Fruit fly (Drosophila melanogaster): ENCODE measurements around the gene CG7382.
A peak's percentile ranks its signal among the peaks of the same experiment; 100 is the strongest.

The CG7382 gene

DNA sequence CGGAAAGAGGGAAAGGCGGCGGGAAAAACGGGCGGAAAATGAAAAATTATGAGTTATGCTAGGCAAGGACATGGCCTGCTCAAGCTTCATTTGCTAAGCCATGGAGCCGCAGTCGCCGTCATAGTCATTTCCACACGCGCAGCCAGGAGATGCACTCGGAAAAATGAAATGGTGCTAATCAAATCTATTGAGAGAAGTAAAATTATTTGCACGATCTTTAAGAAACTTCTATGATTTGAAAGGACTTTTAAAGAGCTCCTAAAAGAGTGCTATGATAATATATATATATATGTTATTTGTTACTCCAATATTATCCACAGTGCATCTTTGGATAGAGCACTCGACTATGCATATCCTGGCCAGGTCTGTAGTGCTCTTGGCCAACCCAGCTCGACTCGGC lies 40.6 kb downstream of the CG7382 start (continued):
- TF ChIP-seq nmo (GFP tag; optimal IDR thresholded peaks at IDR 0.05), result peak; percentile 1
- no peak for TF ChIP-seq bbx (GFP tag; IDR thresholded peaks at IDR 0.05; ENCODE audit: partially characterized antibody)
- TF ChIP-seq dati (GFP tag; IDR thresholded peaks at IDR 0.05), result no peak
- no peak for TF ChIP-seq abd-A (tag; optimal IDR thresholded peaks at IDR 0.05)
- no peak for TF ChIP-seq NFAT (GFP tag; IDR thresholded peaks at IDR 0.05)
- peak; percentile 41; the same call in 1 of the 2 replicates for TF ChIP-seq Xrp1 (GFP tag; IDR thresholded peaks at IDR 0.05)
- TF ChIP-seq CG1024 (GFP tag; IDR thresholded peaks at IDR 0.05), result no peak
- no peak for TF ChIP-seq lilli (GFP tag; optimal IDR thresholded peaks at IDR 0.05)
- TF ChIP-seq MESR4 (GFP tag; optimal IDR thresholded peaks at IDR 0.05), result no peak
- no peak for TF ChIP-seq NC2α (GFP tag; optimal IDR thresholded peaks at IDR 0.05)
- no peak for TF ChIP-seq Hr3 (GFP tag; optimal IDR thresholded peaks at IDR 0.05)
- TF ChIP-seq CG11085 (GFP tag; IDR thresholded peaks at IDR 0.05), result no peak
- TF ChIP-seq gt (GFP tag; IDR thresholded peaks at IDR 0.05), result no peak
- TF ChIP-seq bcd (GFP tag; optimal IDR thresholded peaks at IDR 0.05), result no peak
- no peak for TF ChIP-seq CG4730 (GFP tag; IDR thresholded peaks at IDR 0.05)
- TF ChIP-seq CG5953 (GFP tag; IDR thresholded peaks at IDR 0.05), result no peak
- peak; percentile 40 for TF ChIP-seq CG18262 (tag; optimal IDR thresholded peaks at IDR 0.05)
- TF ChIP-seq CG14014 (GFP tag; IDR thresholded peaks at IDR 0.05), result no peak
- no peak for TF ChIP-seq CG17186 (GFP tag; optimal IDR thresholded peaks at IDR 0.05)
- TF ChIP-seq CG3838 (GFP tag; optimal IDR thresholded peaks at IDR 0.05), result no peak
- TF ChIP-seq Lim3 (GFP tag; IDR thresholded peaks at IDR 0.05), result no peak
- TF ChIP-seq CG10654 (GFP tag; optimal IDR thresholded peaks at IDR 0.05), result no peak
- no peak for TF ChIP-seq CG7745 (tag; optimal IDR thresholded peaks at IDR 0.05)
- TF ChIP-seq nau (GFP tag; optimal IDR thresholded peaks at IDR 0.05), result no peak
- TF ChIP-seq ERR (GFP tag; optimal IDR thresholded peaks at IDR 0.05), result no peak
- no peak for TF ChIP-seq CG6175 (GFP tag; IDR thresholded peaks at IDR 0.05)
- TF ChIP-seq crc (GFP tag; optimal IDR thresholded peaks at IDR 0.05), result no peak
- no peak for TF ChIP-seq gce (GFP tag; IDR thresholded peaks at IDR 0.05)
- TF ChIP-seq Dll (GFP tag; IDR thresholded peaks at IDR 0.05; ENCODE audit: partially characterized antibody), result no peak
- TF ChIP-seq CG10431 (GFP tag; optimal IDR thresholded peaks at IDR 0.05), result no peak
- TF ChIP-seq Bgb (GFP tag; IDR thresholded peaks at IDR 0.05; ENCODE audit: partially characterized antibody), result no peak
- no peak for TF ChIP-seq Hand (GFP tag; optimal IDR thresholded peaks at IDR 0.05)
- peak; percentile 9 for TF ChIP-seq CG2678 (tag; optimal IDR thresholded peaks at IDR 0.05)
- TF ChIP-seq ranshi (GFP tag; IDR thresholded peaks at IDR 0.05), result no peak
- no peak for TF ChIP-seq Abd-B (GFP tag; optimal IDR thresholded peaks at IDR 0.05)
- TF ChIP-seq HLH54F (GFP tag; optimal IDR thresholded peaks at IDR 0.05), result no peak
- TF ChIP-seq bsh (GFP tag; optimal IDR thresholded peaks at IDR 0.05), result peak in 1 of 2 experiments; percentile 7
- TF ChIP-seq Oli (tag; optimal IDR thresholded peaks at IDR 0.05), result no peak
- peak; percentile 25 for TF ChIP-seq CG11504 (tag; optimal IDR thresholded peaks at IDR 0.05)
- no peak for TF ChIP-seq YL-1 (GFP tag; optimal IDR thresholded peaks at IDR 0.05)
- no peak for TF ChIP-seq Ets65A (GFP tag)
- no peak for TF ChIP-seq CG13287 (GFP tag; IDR thresholded peaks at IDR 0.05; ENCODE audit: partially characterized antibody)
- no peak for TF ChIP-seq hth (optimal IDR thresholded peaks at IDR 0.05)
- no peak for TF ChIP-seq klu (GFP tag; IDR thresholded peaks at IDR 0.05)
- 0 out of 3 replicates have a peak, but pooled peaks have one; percentile 21 for TF ChIP-seq CG17361 (GFP tag; IDR thresholded peaks at IDR 0.05)
- no peak for TF ChIP-seq nom (GFP tag; optimal IDR thresholded peaks at IDR 0.05)
- TF ChIP-seq eve (GFP tag; optimal IDR thresholded peaks at IDR 0.05), result no peak
- no peak for TF ChIP-seq CG3407 (GFP tag; optimal IDR thresholded peaks at IDR 0.05)
- no peak for TF ChIP-seq CG11560 (tag; IDR thresholded peaks at IDR 0.05)
- TF ChIP-seq CG6854 (GFP tag; optimal IDR thresholded peaks at IDR 0.05), result no peak
- no peak for TF ChIP-seq dysf (GFP tag; IDR thresholded peaks at IDR 0.05)
- TF ChIP-seq BEAF-32 (GFP tag; optimal IDR thresholded peaks at IDR 0.05), result no peak
- TF ChIP-seq fru (optimal IDR thresholded peaks at IDR 0.05), result no peak

Data from whole organism, embryonic.